Fruit fly (Drosophila melanogaster) whole organism, pupa: ENCODE data around the gene CG5273.

ENCODE experiments used
- EcR ChIP-seq: fragments of 200-800 bp; sonication (Bioruptor generic); optimal IDR thresholded peaks from 3 replicates; lab custom pipeline; 2019; ENCODE audit warnings: missing biosample characterization, missing genetic modification characterization, mild to moderate bottlenecking, moderate library complexity, missing genetic modification reagents
- fd96Ca ChIP-seq: fragments of 200-800 bp; sonication (Bioruptor generic); IDR thresholded peaks from 3 replicates; pipeline ENCODE4 v1.3.6; 2022; ENCODE audit warnings: missing biosample characterization, missing genetic modification characterization

DNA sequence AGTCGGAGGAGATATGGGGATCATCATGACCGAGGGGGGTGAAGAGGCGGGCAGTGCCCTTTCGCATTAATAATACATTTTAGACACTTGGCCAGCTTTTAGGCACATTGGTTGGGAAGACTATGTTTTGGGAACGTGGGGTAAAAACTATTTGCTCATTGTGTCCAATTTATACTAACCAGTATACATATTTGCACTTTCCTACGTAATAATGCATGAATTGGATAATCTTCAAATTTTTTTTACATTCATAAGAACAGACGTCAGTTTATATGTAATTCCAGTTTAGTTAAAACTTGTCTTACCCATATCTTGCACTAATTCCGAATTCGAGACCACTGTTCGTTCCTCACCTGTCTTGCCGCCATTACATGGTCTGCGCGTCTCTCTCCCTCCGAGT, 19.9 kb downstream of the CG5273 start:
- TF ChIP-seq fd96Ca (GFP tag; lab: Robert Waterston, UW) = no peak
- TF ChIP-seq EcR (GFP tag; lab: Kevin White, UChicago) = peak; percentile 52
